Fruit fly (Drosophila melanogaster) whole organism, embryonic: ENCODE data around the gene CG14410.
A peak's percentile ranks its signal among the peaks of the same experiment; 100 is the strongest.

Source experiments
- Bgb ChIP-seq: fragments of 200-800 bp; sonication (Bioruptor generic); IDR thresholded peaks from 2 replicates; pipeline ENCODE4 v1.3.6; 2022; ENCODE audit warnings: missing biosample characterization, missing genetic modification characterization; ENCODE audit not compliant: partially characterized antibody
- CG10267 ChIP-seq: fragments of 200-800 bp; sonication (Bioruptor generic); optimal IDR thresholded peaks from 2 replicates; lab custom pipeline; 2018; ENCODE audit warnings: missing biosample characterization, mild to moderate bottlenecking, missing genetic modification characterization, moderate library complexity
- CG11247 ChIP-seq: fragments of 200-800 bp; sonication (Bioruptor generic); IDR thresholded peaks from 2 replicates; pipeline ENCODE4 v1.3.6; 2022; ENCODE audit warnings: missing biosample characterization, missing genetic modification characterization
- CG12219 ChIP-seq: fragments of 200-800 bp; sonication (Bioruptor generic); optimal IDR thresholded peaks from 3 replicates; lab custom pipeline; 2018; ENCODE audit warnings: missing biosample characterization, mild to moderate bottlenecking, missing genetic modification characterization
- CG14710 ChIP-seq: fragments of 200-800 bp; sonication (Bioruptor generic); optimal IDR thresholded peaks from 3 replicates; lab custom pipeline; 2019; ENCODE audit warnings: missing biosample characterization, mild to moderate bottlenecking, missing genetic modification characterization, moderate library complexity
- CG14965 ChIP-seq: fragments of 200-800 bp; sonication (Bioruptor generic); optimal IDR thresholded peaks from 2 replicates; lab custom pipeline; 2016; ENCODE audit warnings: missing biosample characterization, missing genetic modification characterization, borderline replicate concordance
- CG15479 ChIP-seq: fragments of 200-800 bp; sonication (Bioruptor generic); optimal IDR thresholded peaks from 3 replicates; lab custom pipeline; 2019; ENCODE audit warnings: missing biosample characterization, mild to moderate bottlenecking, missing genetic modification characterization, moderate library complexity
- CG16863 ChIP-seq: fragments of 200-800 bp; sonication (Bioruptor generic); optimal IDR thresholded peaks from 3 replicates; lab custom pipeline; 2016; ENCODE audit warnings: missing biosample characterization, missing genetic modification characterization
- CG2129 ChIP-seq: fragments of 200-800 bp; sonication (Bioruptor generic); IDR thresholded peaks from 2 replicates; pipeline ENCODE4 v1.3.6; 2022; ENCODE audit warnings: missing biosample characterization, missing genetic modification characterization; ENCODE audit not compliant: partially characterized antibody
- CG30403 ChIP-seq: fragments of 200-800 bp; sonication (Bioruptor generic); optimal IDR thresholded peaks from 3 replicates; lab custom pipeline; 2016; ENCODE audit warnings: missing biosample characterization, missing genetic modification characterization
- CG30431 ChIP-seq: fragments of 200-800 bp; sonication (Bioruptor generic); optimal IDR thresholded peaks from 2 replicates; lab custom pipeline; 2017; ENCODE audit warnings: missing biosample characterization, missing genetic modification characterization
- CG31224 ChIP-seq: fragments of 200-800 bp; sonication (Bioruptor generic); IDR thresholded peaks from 2 replicates; pipeline ENCODE4 v1.3.6; 2022; ENCODE audit warnings: missing biosample characterization, missing genetic modification characterization
- CG3163 ChIP-seq: fragments of 200-800 bp; sonication (Bioruptor generic); optimal IDR thresholded peaks from 3 replicates; lab custom pipeline; 2016; ENCODE audit warnings: missing biosample characterization, missing genetic modification characterization
- CG4328 ChIP-seq: fragments of 200-800 bp; sonication (Bioruptor generic); optimal IDR thresholded peaks from 3 replicates; lab custom pipeline; 2017; ENCODE audit warnings: missing biosample characterization, missing genetic modification reagents, missing genetic modification characterization
- CG4707 ChIP-seq: fragments of 200-800 bp; sonication (Bioruptor generic); optimal IDR thresholded peaks from 2 replicates; lab custom pipeline; 2018; ENCODE audit warnings: missing biosample characterization, mild to moderate bottlenecking, missing genetic modification characterization, moderate library complexity
- CG6765 ChIP-seq: fragments of 200-800 bp; sonication (Bioruptor generic); optimal IDR thresholded peaks from 3 replicates; lab custom pipeline; 2017; ENCODE audit warnings: missing biosample characterization, mild to moderate bottlenecking, missing genetic modification characterization
- CG6791 ChIP-seq: fragments of 200-800 bp; sonication (Bioruptor generic); IDR thresholded peaks from 3 replicates; pipeline ENCODE4 v1.3.6; 2022; ENCODE audit warnings: missing biosample characterization, missing genetic modification characterization; ENCODE audit not compliant: partially characterized antibody
- CG7372 ChIP-seq: fragments of 200-800 bp; sonication (Bioruptor generic); IDR thresholded peaks from 2 replicates; pipeline ENCODE4 v1.3.6; 2022; ENCODE audit warnings: missing biosample characterization, missing genetic modification characterization
- CG9876 ChIP-seq: fragments of 200-800 bp; sonication (Bioruptor generic); optimal IDR thresholded peaks from 2 replicates; lab custom pipeline; 2016; ENCODE audit warnings: missing biosample characterization, missing genetic modification characterization
- CTCF ChIP-seq: fragments of 200-800 bp; sonication (Bioruptor generic); optimal IDR thresholded peaks from 2 replicates; lab custom pipeline; 2017; ENCODE audit warnings: missing biosample characterization, mild to moderate bottlenecking, missing genetic modification characterization, moderate library complexity
- CrebB ChIP-seq: fragments of 200-800 bp; sonication (Bioruptor generic); optimal IDR thresholded peaks from 3 replicates; lab custom pipeline; 2018; ENCODE audit warnings: missing biosample characterization, mild to moderate bottlenecking, missing genetic modification characterization
- Doc3 ChIP-seq: fragments of 200-800 bp; sonication (Bioruptor generic); IDR thresholded peaks from 3 replicates; pipeline ENCODE4 v1.3.6; 2022; ENCODE audit warnings: missing biosample characterization, missing genetic modification characterization; ENCODE audit not compliant: partially characterized antibody
- Mad ChIP-seq: fragments of 200-800 bp; sonication (Bioruptor generic); optimal IDR thresholded peaks from 2 replicates; lab custom pipeline; 2016; ENCODE audit warnings: missing biosample characterization, missing genetic modification characterization
- Six4 ChIP-seq: fragments of 200-800 bp; sonication (Bioruptor generic); optimal IDR thresholded peaks from 2 replicates; lab custom pipeline; 2016; ENCODE audit warnings: missing biosample characterization, missing genetic modification characterization
- Sry-δ ChIP-seq: fragments of 200-800 bp; sonication (Bioruptor generic); optimal IDR thresholded peaks from 2 replicates; lab custom pipeline; 2016; ENCODE audit warnings: missing biosample characterization, missing genetic modification characterization
- Stat92E ChIP-seq, 3 experiments: fragments of >200 bp in 2 of 3; fragments of 200-800 bp in 1 of 3; sonication (Bioruptor generic) in 1 of 3; optimal IDR thresholded peaks; 2 replicates each; lab custom pipeline; 2017 to 2019; ENCODE audit warnings: missing biosample characterization in 3 of 3, missing genetic modification characterization in 3 of 3, mild to moderate bottlenecking in 1 of 3, moderate library complexity in 1 of 3
- TFAM ChIP-seq: fragments of 200-800 bp; sonication (Bioruptor generic); optimal IDR thresholded peaks from 2 replicates; lab custom pipeline; 2017; ENCODE audit warnings: missing biosample characterization, missing genetic modification characterization, inconsistent platforms
- Vsx1 ChIP-seq: fragments of 200-800 bp; sonication (Bioruptor generic); optimal IDR thresholded peaks from 2 replicates; lab custom pipeline; 2017; ENCODE audit warnings: missing biosample characterization, mild to moderate bottlenecking, missing genetic modification characterization, missing genetic modification reagents
- aop ChIP-seq: fragments of 200-800 bp; sonication (Bioruptor generic); IDR thresholded peaks from 2 replicates; pipeline ENCODE4 v1.3.6; 2022; ENCODE audit warnings: missing biosample characterization, missing genetic modification characterization
- ash1 ChIP-seq: fragments of 200-800 bp; sonication (Bioruptor generic); optimal IDR thresholded peaks from 2 replicates; lab custom pipeline; 2018; ENCODE audit warnings: missing biosample characterization, mild to moderate bottlenecking, missing genetic modification characterization
- bowl ChIP-seq: fragments of 200-800 bp; sonication (Bioruptor generic); IDR thresholded peaks from 2 replicates; pipeline ENCODE4 v1.3.6; 2022; ENCODE audit warnings: missing biosample characterization, missing genetic modification characterization
- dan ChIP-seq: fragments of 200-800 bp; sonication (Bioruptor generic); IDR thresholded peaks from 2 replicates; pipeline ENCODE4 v1.3.6; 2022; ENCODE audit warnings: missing biosample characterization, missing genetic modification characterization
- dmrt11E ChIP-seq: fragments of 200-800 bp; sonication (Bioruptor generic); optimal IDR thresholded peaks from 3 replicates; lab custom pipeline; 2018; ENCODE audit warnings: missing biosample characterization, mild to moderate bottlenecking, missing genetic modification characterization, moderate library complexity
- dpn ChIP-seq, 2 experiments: fragments of 200-800 bp; sonication (Bioruptor generic); optimal IDR thresholded peaks; 3 replicates each; lab custom pipeline; 2016; ENCODE audit warnings: missing biosample characterization in 2 of 2, missing genetic modification characterization in 2 of 2
- ftz-f1 ChIP-seq: fragments of 200-800 bp; sonication (Bioruptor generic); optimal IDR thresholded peaks from 2 replicates; lab custom pipeline; 2016; ENCODE audit warnings: missing biosample characterization, missing genetic modification characterization
- gro ChIP-seq: fragments of 200-800 bp; sonication (Bioruptor generic); optimal IDR thresholded peaks from 2 replicates; lab custom pipeline; 2016; ENCODE audit warnings: missing biosample characterization, missing genetic modification characterization
- h ChIP-seq: fragments of >200 bp; optimal IDR thresholded peaks from 2 replicates; lab custom pipeline; 2017
- inv ChIP-seq: fragments of 200-800 bp; sonication (Bioruptor generic); IDR thresholded peaks from 2 replicates; pipeline ENCODE4 v1.3.6; 2022; ENCODE audit warnings: missing biosample characterization, missing genetic modification characterization; ENCODE audit not compliant: partially characterized antibody
- mld ChIP-seq: fragments of 200-800 bp; sonication (Bioruptor generic); IDR thresholded peaks from 3 replicates; pipeline ENCODE4 v1.3.6; 2022; ENCODE audit warnings: missing biosample characterization, missing genetic modification characterization; ENCODE audit not compliant: partially characterized antibody
- rib ChIP-seq: fragments of 200-800 bp; sonication (Bioruptor generic); IDR thresholded peaks from 2 replicates; pipeline ENCODE4 v1.3.6; 2022; ENCODE audit warnings: missing biosample characterization, missing genetic modification characterization
- sim ChIP-seq: fragments of 200-800 bp; sonication (Bioruptor generic); IDR thresholded peaks from 2 replicates; pipeline ENCODE4 v1.3.6; 2022; ENCODE audit warnings: missing biosample characterization, missing genetic modification characterization
- tap ChIP-seq: fragments of 200-800 bp; optimal IDR thresholded peaks from 3 replicates; lab custom pipeline; 2019; ENCODE audit warnings: missing biosample characterization, mild to moderate bottlenecking, missing genetic modification characterization, moderate library complexity
- toy ChIP-seq: fragments of 200-800 bp; sonication (Bioruptor generic); IDR thresholded peaks from 2 replicates; pipeline ENCODE4 v1.3.6; 2022; ENCODE audit warnings: missing biosample characterization, missing genetic modification characterization
- tx ChIP-seq: fragments of 200-800 bp; sonication (Bioruptor generic); optimal IDR thresholded peaks from 2 replicates; lab custom pipeline; 2016; ENCODE audit warnings: missing biosample characterization, missing genetic modification characterization
- usp ChIP-seq: fragments of >200 bp; optimal IDR thresholded peaks from 2 replicates; lab custom pipeline; 2017; ENCODE audit warnings: missing biosample characterization, missing genetic modification characterization
- vvl ChIP-seq: fragments of 200-800 bp; sonication (Bioruptor generic); IDR thresholded peaks from 2 replicates; pipeline ENCODE4 v1.3.6; 2022; ENCODE audit warnings: missing biosample characterization, missing genetic modification characterization
- wdn ChIP-seq: fragments of 200-800 bp; sonication (Bioruptor generic); IDR thresholded peaks from 2 replicates; pipeline ENCODE4 v1.3.6; 2022; ENCODE audit warnings: missing biosample characterization, missing genetic modification characterization
- zen ChIP-seq: fragments of 200-800 bp; sonication (Bioruptor generic); optimal IDR thresholded peaks from 3 replicates; lab custom pipeline; 2018; ENCODE audit warnings: missing biosample characterization, mild to moderate bottlenecking, missing genetic modification characterization, moderate library complexity
- zfh1 ChIP-seq: fragments of 200-800 bp; sonication (Bioruptor generic); IDR thresholded peaks from 3 replicates; pipeline ENCODE4 v1.3.6; 2022; ENCODE audit warnings: missing biosample characterization, missing genetic modification characterization

The CG14410 gene

DNA sequence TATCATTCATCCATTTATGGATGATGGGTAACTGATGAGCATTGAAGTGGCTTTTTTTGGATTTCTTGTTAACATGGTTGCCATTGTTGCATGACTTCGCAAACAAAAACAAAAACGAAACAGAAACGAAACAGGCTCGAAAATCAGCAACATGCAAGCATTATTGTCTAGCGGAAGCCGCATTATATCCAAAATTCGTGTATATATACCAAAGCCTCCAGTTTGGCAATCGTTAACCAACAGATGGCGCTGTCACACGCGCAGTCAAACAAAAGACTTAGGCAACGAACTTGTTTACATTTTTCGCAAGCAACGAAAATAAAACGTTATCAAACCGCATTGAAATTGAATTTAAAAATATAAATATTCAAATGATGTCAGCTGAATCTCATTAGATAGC is 42.4 kb downstream of the CG14410 start:
- TF ChIP-seq CTCF (GFP tag; lab: Kevin White, UChicago) (peak; percentile 86), CG11247 (peak; percentile 65), vvl (GFP tag; lab: Robert Waterston, UW) (peak; percentile 53; the same call in 1 of the 2 replicates), CG31224 (GFP tag; lab: Robert Waterston, UW) (no peak)

- TF ChIP-seq CG9876 (peak; percentile 45), CG14710 (peak; percentile 78), inv (GFP tag; lab: Robert Waterston, UW) (no peak), Sry-δ (GFP tag; lab: Kevin White, UChicago) (peak; percentile 42), CG6765 (GFP tag; lab: Kevin White, UChicago) (peak; percentile 23), CG16863 (peak; percentile 78), CG10267 (tag; lab: Kevin White, UChicago) (peak; percentile 76), tx (GFP tag; lab: Kevin White, UChicago) (peak; percentile 77), CG30403 (GFP tag; lab: Kevin White, UChicago) (peak; percentile 85), ftz-f1 (no peak), CG3163 (peak; percentile 66), toy (no peak), TFAM (no peak), dmrt11E (peak; percentile 26), dpn (GFP tag; optimal IDR thresholded peaks at IDR 0.05; lab: Kevin White, UChicago) (peak; percentile 79 to 85), CG30431 (GFP tag; lab: Kevin White, UChicago) (peak; percentile 51), Doc3 (GFP tag; lab: Robert Waterston, UW) (no peak), usp (GFP tag; lab: Kevin White, UChicago) (no peak), CrebB (tag; lab: Kevin White, UChicago) (peak; percentile 53), sim (GFP tag; lab: Robert Waterston, UW) (peak; percentile 79), Mad (peak; percentile 8), Bgb (no peak), Six4 (peak; percentile 74), h (no peak), CG4707 (GFP tag; lab: Kevin White, UChicago) (peak; percentile 78), Vsx1 (GFP tag; lab: Kevin White, UChicago) (peak; percentile 50), ash1 (GFP tag; lab: Kevin White, UChicago) (no peak), gro (GFP tag; lab: Kevin White, UChicago) (peak; percentile 35), dan (GFP tag; lab: Robert Waterston, UW) (no peak), mld (GFP tag; lab: Robert Waterston, UW) (no peak), CG7372 (peak; percentile 53; the same call in 1 of the 2 replicates), CG4328 (GFP tag; lab: Kevin White, UChicago) (peak; percentile 36), zfh1 (GFP tag; lab: Robert Waterston, UW) (peak; percentile 89), zen (tag; lab: Kevin White, UChicago) (no peak), tap (tag; lab: Kevin White, UChicago) (peak; percentile 86), rib (GFP tag; lab: Robert Waterston, UW) (no peak), Stat92E (GFP tag; optimal IDR thresholded peaks at IDR 0.05; lab: Kevin White, UChicago) (peak in 1 of 3 experiments; percentile 4), CG15479 (GFP tag; lab: Kevin White, UChicago) (no peak), bowl (GFP tag; lab: Robert Waterston, UW) (peak; percentile 51; the same call in 1 of the 2 replicates), CG6791 (GFP tag; lab: Robert Waterston, UW) (no peak), wdn (peak; percentile 56), CG2129 (GFP tag; lab: Robert Waterston, UW) (no peak), CG14965 (GFP tag; lab: Kevin White, UChicago) (peak; percentile 0), CG12219 (GFP tag; lab: Kevin White, UChicago) (peak; percentile 83), aop (GFP tag; lab: Robert Waterston, UW) (peak; percentile 41; the same call in 1 of the 2 replicates)
These were observed 46.1 kb downstream of the CG14410 start, which contains the start of the genes CG45064 and CG45065 for dm6 chrX:14882536-14883118. Gene CG45064, minus strand, starts transcription at chrX:14882586. Gene CG45065, minus strand, starts transcription at chrX:14882586.
